Worm (Caenorhabditis elegans) whole organism, midembryonic: ENCODE data around the gene serp-1.1.
A peak's percentile ranks its signal among the peaks of the same experiment; 100 is the strongest.

Source experiments
- T22C8.4 ChIP-seq: fragments of 200-800 bp; sonication (Bioruptor generic); IDR thresholded peaks from 2 replicates; pipeline ENCODE4 v1.3.6; 2022; ENCODE audit warnings: missing genetic modification characterization, missing compliant biosample characterization
- cog-1 ChIP-seq: sonication (generic microtip); optimal IDR thresholded peaks from 2 replicates; lab custom pipeline; 2016; ENCODE audit warnings: missing genetic modification characterization, missing compliant biosample characterization
- flt-1 ChIP-seq: fragments of 200-800 bp; sonication (Bioruptor generic); IDR thresholded peaks from 2 replicates; pipeline ENCODE4 v1.3.6; 2022; ENCODE audit warnings: missing genetic modification characterization, missing compliant biosample characterization
- klf-2 ChIP-seq: fragments of 200-800 bp; sonication (Bioruptor generic); conservative IDR thresholded peaks from 2 replicates; pipeline ENCODE4 v1.3.6; 2022; ENCODE audit warnings: missing genetic modification reagents, missing genetic modification characterization, missing compliant biosample characterization
- med-1 ChIP-seq: sonication (generic microtip); optimal IDR thresholded peaks from 2 replicates; lab custom pipeline; 2017; ENCODE audit warnings: missing genetic modification characterization, mild to moderate bottlenecking, missing compliant biosample characterization, antibody characterized with exemption, missing genetic modification reagents; ENCODE audit not compliant: insufficient read depth
- ref-1 ChIP-seq: fragments of 200-800 bp; sonication (Bioruptor generic); conservative IDR thresholded peaks from 2 replicates; pipeline ENCODE4 v1.3.6; 2022; ENCODE audit warnings: missing genetic modification reagents, missing genetic modification characterization, missing compliant biosample characterization
- tab-1 ChIP-seq: fragments of 200-800 bp; sonication (Bioruptor generic); IDR thresholded peaks from 2 replicates; pipeline ENCODE4 v1.3.6; 2022; ENCODE audit warnings: missing genetic modification characterization, missing compliant biosample characterization
- ztf-23 ChIP-seq: fragments of 200-800 bp; sonication (Bioruptor generic); IDR thresholded peaks from 2 replicates; pipeline ENCODE4 v1.3.6; 2022; ENCODE audit warnings: missing genetic modification reagents, missing genetic modification characterization, missing compliant biosample characterization
- ztf-29 ChIP-seq: fragments of 200-800 bp; sonication (Bioruptor generic); IDR thresholded peaks from 2 replicates; pipeline ENCODE4 v1.3.6; 2022; ENCODE audit warnings: missing genetic modification reagents, missing genetic modification characterization, missing compliant biosample characterization

serp-1.1 gene

ce11 chrX:15848867-15849266, 7.5 kb downstream of the serp-1.1 start:
- TF ChIP-seq med-1 (GFP tag; lab: Kevin White, UChicago) (no peak), tab-1 (GFP tag; lab: Robert Waterston, UW) (no peak), T22C8.4 (GFP tag; lab: Robert Waterston, UW) (no peak), ztf-23 (GFP tag; lab: Robert Waterston, UW) (no peak), ztf-29 (GFP tag; lab: Robert Waterston, UW) (no peak), flt-1 (GFP tag; lab: Robert Waterston, UW) (no peak)

- 0 out of 2 replicates have a peak, but pooled peaks have one; percentile 8 for TF ChIP-seq T22C8.4 (GFP tag; lab: Robert Waterston, UW)
- TF ChIP-seq cog-1 (tag; lab: Kevin White, UChicago): peak; percentile 55
- no peak for TF ChIP-seq ztf-29 (GFP tag; lab: Robert Waterston, UW)
Observed at ce11 chrX:15849397-15849935, 8.1 kb downstream of the serp-1.1 start, which contains the start of gene acl-1. acl-1 (plus strand) TSS chrX:15849885.

ce11 chrX:15851013-15851412, 9.6 kb downstream of the serp-1.1 start:
- TF ChIP-seq klf-2 (GFP tag; lab: Robert Waterston, UW) (no peak), cog-1 (tag; lab: Kevin White, UChicago) (no peak), ztf-29 (GFP tag; lab: Robert Waterston, UW) (no peak), T22C8.4 (GFP tag; lab: Robert Waterston, UW) (no peak), ref-1 (no peak), med-1 (GFP tag; lab: Kevin White, UChicago) (no peak), flt-1 (GFP tag; lab: Robert Waterston, UW) (no peak), tab-1 (GFP tag; lab: Robert Waterston, UW) (no peak), ztf-23 (GFP tag; lab: Robert Waterston, UW) (no peak)

ce11 chrX:15856853-15857252, 15.5 kb downstream of the serp-1.1 start, which contains the start of gene F53H4.2:
F53H4.2 (plus strand) TSS chrX:15857153.
- TF ChIP-seq med-1 (GFP tag; lab: Kevin White, UChicago): no peak
- no peak for TF ChIP-seq ztf-23 (GFP tag; lab: Robert Waterston, UW)
- no peak for TF ChIP-seq T22C8.4 (GFP tag; lab: Robert Waterston, UW)
- TF ChIP-seq ref-1: no peak
- no peak for TF ChIP-seq flt-1 (GFP tag; lab: Robert Waterston, UW)
- no peak for TF ChIP-seq cog-1 (tag; lab: Kevin White, UChicago)
- no peak for TF ChIP-seq klf-2 (GFP tag; lab: Robert Waterston, UW)
- TF ChIP-seq ztf-29 (GFP tag; lab: Robert Waterston, UW): no peak
- no peak for TF ChIP-seq tab-1 (GFP tag; lab: Robert Waterston, UW)

ce11 chrX:15860556-15861008, 19.2 kb downstream of the serp-1.1 start, which contains the start of gene F53H4.6:
F53H4.6 (minus strand) TSS chrX:15860606.
- no peak for TF ChIP-seq med-1 (GFP tag; lab: Kevin White, UChicago)
- no peak for TF ChIP-seq flt-1 (GFP tag; lab: Robert Waterston, UW)
- TF ChIP-seq ztf-23 (GFP tag; lab: Robert Waterston, UW): no peak
- no peak for TF ChIP-seq klf-2 (GFP tag; lab: Robert Waterston, UW)
- no peak for TF ChIP-seq cog-1 (tag; lab: Kevin White, UChicago)
- no peak for TF ChIP-seq ref-1
- TF ChIP-seq ztf-29 (GFP tag; lab: Robert Waterston, UW): no peak
- no peak for TF ChIP-seq T22C8.4 (GFP tag; lab: Robert Waterston, UW)
- TF ChIP-seq tab-1 (GFP tag; lab: Robert Waterston, UW): no peak

- TF ChIP-seq ztf-23 (GFP tag; lab: Robert Waterston, UW) (no peak), med-1 (GFP tag; lab: Kevin White, UChicago) (no peak), cog-1 (tag; lab: Kevin White, UChicago) (peak; percentile 18)
Observed at ce11 chrX:15865868-15866555, 24.6 kb downstream of the serp-1.1 start, which contains the start of the genes csb-1 and F53H4.4. csb-1 (minus strand) TSS chrX:15865918. F53H4.4 (plus strand) TSS chrX:15866387.

- TF ChIP-seq klf-2 (GFP tag; lab: Robert Waterston, UW): no peak
- no peak for TF ChIP-seq cog-1 (tag; lab: Kevin White, UChicago)
- no peak for TF ChIP-seq ztf-23 (GFP tag; lab: Robert Waterston, UW)
- no peak for TF ChIP-seq ztf-29 (GFP tag; lab: Robert Waterston, UW)
- no peak for TF ChIP-seq T22C8.4 (GFP tag; lab: Robert Waterston, UW)
- no peak for TF ChIP-seq ref-1
- TF ChIP-seq med-1 (GFP tag; lab: Kevin White, UChicago): no peak
- TF ChIP-seq tab-1 (GFP tag; lab: Robert Waterston, UW): no peak
Observed at ce11 chrX:15869589-15869988, 28.2 kb downstream of the serp-1.1 start.

ce11 chrX:15876936-15877335, 35.6 kb downstream of the serp-1.1 start:
- no peak for TF ChIP-seq ztf-29 (GFP tag; lab: Robert Waterston, UW)
- 0 out of 2 replicates have a peak, but pooled peaks have one; percentile 62 for TF ChIP-seq ztf-23 (GFP tag; lab: Robert Waterston, UW)
- 0 out of 2 replicates have a peak, but pooled peaks have one; percentile 51 for TF ChIP-seq tab-1 (GFP tag; lab: Robert Waterston, UW)

ce11 chrX:15878785-15879184, 37.4 kb downstream of the serp-1.1 start, which contains the start of gene gmeb-2:
gmeb-2 (plus strand) TSS chrX:15879085.
- TF ChIP-seq klf-2 (GFP tag; lab: Robert Waterston, UW) (no peak), flt-1 (GFP tag; lab: Robert Waterston, UW) (no peak), ref-1 (no peak), T22C8.4 (GFP tag; lab: Robert Waterston, UW) (no peak)
